Worm (Caenorhabditis elegans): ENCODE measurements around the gene C46A5.4.

DNA sequence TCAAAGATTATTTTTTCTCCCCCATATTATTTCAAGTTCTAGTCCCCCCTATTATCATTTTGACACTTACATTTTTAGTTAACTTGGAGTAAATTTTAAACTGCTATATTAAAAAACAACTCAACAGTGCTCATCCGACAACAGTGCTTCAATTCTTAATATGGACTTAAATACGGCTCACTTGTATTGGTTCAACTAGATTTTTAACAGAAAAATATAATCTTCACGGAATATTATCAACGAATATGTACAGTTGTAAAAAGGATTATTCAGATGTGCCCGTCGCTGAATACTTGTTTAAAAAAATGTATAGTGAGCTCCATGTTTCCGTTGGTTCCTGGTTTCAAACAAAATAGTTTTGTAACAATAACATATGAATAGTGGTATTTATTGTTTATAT lies 43.2 kb upstream of the C46A5.4 start:
- TF ChIP-seq ztf-23 (GFP tag; IDR thresholded peaks at IDR 0.05) (no peak), klf-2 (GFP tag; conservative IDR thresholded peaks at IDR 0.05) (no peak)
